Worm (Caenorhabditis elegans) whole organism, early embryonic: ENCODE results near the gene F54D8.6.

Experiments
- B0310.2 ChIP-seq: sonication (generic microtip); optimal IDR thresholded peaks from 2 replicates; lab custom pipeline; 2016; ENCODE audit warnings: mild to moderate bottlenecking, missing genetic modification characterization, missing compliant biosample characterization
- F13C5.2 ChIP-seq: sonication (generic microtip); optimal IDR thresholded peaks from 2 replicates; lab custom pipeline; 2017; ENCODE audit warnings: mild to moderate bottlenecking, missing genetic modification characterization, inconsistent platforms, missing compliant biosample characterization
- aly-1 ChIP-seq: sonication (generic microtip); optimal IDR thresholded peaks from 2 replicates; lab custom pipeline; 2016; ENCODE audit warnings: missing genetic modification characterization, missing compliant biosample characterization
- ama-1 ChIP-seq: fragments of 150-350 bp; optimal IDR thresholded peaks from 2 replicates; lab custom pipeline; 2014
- ceh-13 ChIP-seq: fragments of 200-800 bp; sonication (Bioruptor generic); optimal IDR thresholded peaks from 2 replicates; lab custom pipeline; 2018; ENCODE audit warnings: mild to moderate bottlenecking, missing genetic modification characterization, missing compliant biosample characterization
- ceh-36 ChIP-seq: sonication (generic microtip); optimal IDR thresholded peaks from 2 replicates; lab custom pipeline; 2016; ENCODE audit warnings: missing genetic modification characterization, inconsistent platforms, missing compliant biosample characterization
- ets-7 ChIP-seq: sonication (generic microtip); optimal IDR thresholded peaks from 2 replicates; lab custom pipeline; 2016; ENCODE audit warnings: missing genotype, missing genetic modification characterization, missing compliant biosample characterization
- flt-1 ChIP-seq: fragments of 200-800 bp; sonication (Bioruptor generic); IDR thresholded peaks from 2 replicates; pipeline ENCODE4 v1.3.6; 2022; ENCODE audit warnings: missing genetic modification characterization, missing compliant biosample characterization
- hmbx-1 ChIP-seq: sonication (generic microtip); optimal IDR thresholded peaks from 2 replicates; lab custom pipeline; 2016; ENCODE audit warnings: mild to moderate bottlenecking, missing genetic modification characterization, missing compliant biosample characterization
- hmg-4 ChIP-seq: fragments of 200-800 bp; sonication (Bioruptor generic); optimal IDR thresholded peaks from 2 replicates; lab custom pipeline; 2018; ENCODE audit warnings: mild to moderate bottlenecking, missing genetic modification characterization, missing compliant biosample characterization
- hnd-1 ChIP-seq: sonication (generic microtip); optimal IDR thresholded peaks from 2 replicates; lab custom pipeline; 2016; ENCODE audit warnings: missing genetic modification characterization, missing compliant biosample characterization
- pes-1 ChIP-seq: fragments of 200-800 bp; sonication (Bioruptor generic); IDR thresholded peaks from 2 replicates; pipeline ENCODE4 v1.3.6; 2022; ENCODE audit warnings: missing genetic modification reagents, missing genetic modification characterization, missing compliant biosample characterization
- scrt-1 ChIP-seq: fragments of 200-800 bp; sonication (Bioruptor generic); IDR thresholded peaks from 2 replicates; pipeline ENCODE4 v1.3.6; 2022; ENCODE audit warnings: missing genetic modification characterization, missing compliant biosample characterization
- sea-1 ChIP-seq: fragments of 200-800 bp; sonication (Bioruptor generic); conservative IDR thresholded peaks from 2 replicates; pipeline ENCODE4 v1.3.6; 2022; ENCODE audit warnings: missing genetic modification characterization, missing compliant biosample characterization
- tbx-11 ChIP-seq: fragments of 200-800 bp; sonication (Bioruptor generic); IDR thresholded peaks from 2 replicates; pipeline ENCODE4 v1.3.6; 2022; ENCODE audit warnings: missing genetic modification characterization, missing compliant biosample characterization
- tbx-37 ChIP-seq: fragments of 200-800 bp; sonication (Bioruptor generic); conservative IDR thresholded peaks from 2 replicates; pipeline ENCODE4 v1.3.6; 2022; ENCODE audit warnings: missing genetic modification reagents, missing genetic modification characterization, missing compliant biosample characterization
- tra-4 ChIP-seq: sonication (generic microtip); optimal IDR thresholded peaks from 2 replicates; lab custom pipeline; 2017; ENCODE audit warnings: missing genetic modification characterization, missing compliant biosample characterization

Gene F54D8.6

DNA sequence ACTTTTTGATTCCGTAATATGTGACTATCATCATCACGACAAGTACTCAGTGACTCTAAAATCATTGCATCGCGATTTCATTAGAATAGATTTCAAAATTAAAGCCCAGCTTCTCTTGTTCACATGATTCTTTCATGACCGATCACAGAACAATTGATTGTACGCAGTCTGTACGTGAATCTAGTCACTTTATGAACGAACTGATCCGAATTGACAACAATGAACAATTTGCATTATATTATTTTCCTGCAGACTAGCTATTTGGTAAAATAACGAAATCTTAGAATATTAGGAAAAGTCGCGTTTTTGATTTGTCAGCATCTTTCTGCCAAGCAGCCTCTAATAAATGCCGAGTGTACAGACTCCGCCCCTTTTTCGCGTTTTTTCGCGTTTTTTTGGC, 3.3 kb upstream of the F54D8.6 start:
- no peak for TF ChIP-seq aly-1 (tag; lab: Kevin White, UChicago)
- no peak for TF ChIP-seq hmbx-1 (tag; lab: Kevin White, UChicago)
- TF ChIP-seq tra-4 (tag; lab: Kevin White, UChicago): no peak
- TF ChIP-seq tbx-37 (GFP tag; lab: Robert Waterston, UW): no peak
- TF ChIP-seq sea-1: no peak
- no peak for TF ChIP-seq hnd-1 (tag; lab: Kevin White, UChicago)

DNA sequence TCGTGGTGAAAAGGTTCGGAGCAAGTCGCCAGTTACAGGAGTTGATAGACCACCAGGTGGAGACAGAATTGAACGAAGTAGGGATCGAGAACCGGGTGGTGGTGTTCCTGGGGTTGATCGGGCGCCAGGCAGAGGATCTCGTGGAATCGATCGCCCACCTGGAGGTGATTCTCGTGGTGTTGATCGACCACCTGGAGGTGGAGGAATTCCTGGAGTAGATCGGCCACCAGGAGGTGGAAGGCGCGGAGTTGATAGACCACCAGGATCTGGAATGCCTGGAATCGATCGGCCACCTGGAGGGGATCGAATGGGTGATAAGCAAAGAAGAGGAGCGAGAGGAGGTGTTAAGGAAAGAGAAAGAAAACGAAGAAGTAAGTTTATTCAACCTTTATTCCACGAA, 2.7 kb downstream of the F54D8.6 start:
- TF ChIP-seq sea-1 (no peak), hmbx-1 (tag; lab: Kevin White, UChicago) (no peak), tbx-11 (GFP tag; lab: Robert Waterston, UW) (no peak), ceh-36 (tag; lab: Kevin White, UChicago) (no peak), ets-7 (tag; lab: Kevin White, UChicago) (no peak), B0310.2 (no peak), hmg-4 (no peak), tra-4 (tag; lab: Kevin White, UChicago) (no peak), F13C5.2 (no peak), pes-1 (GFP tag; lab: Robert Waterston, UW) (no peak), hnd-1 (tag; lab: Kevin White, UChicago) (no peak), scrt-1 (GFP tag; lab: Robert Waterston, UW) (no peak), tbx-37 (GFP tag; lab: Robert Waterston, UW) (no peak), flt-1 (GFP tag; lab: Robert Waterston, UW) (no peak), ama-1 (lab: Kevin White, UChicago) (no peak), aly-1 (tag; lab: Kevin White, UChicago) (no peak), ceh-13 (GFP tag; lab: Kevin White, UChicago) (no peak)

DNA sequence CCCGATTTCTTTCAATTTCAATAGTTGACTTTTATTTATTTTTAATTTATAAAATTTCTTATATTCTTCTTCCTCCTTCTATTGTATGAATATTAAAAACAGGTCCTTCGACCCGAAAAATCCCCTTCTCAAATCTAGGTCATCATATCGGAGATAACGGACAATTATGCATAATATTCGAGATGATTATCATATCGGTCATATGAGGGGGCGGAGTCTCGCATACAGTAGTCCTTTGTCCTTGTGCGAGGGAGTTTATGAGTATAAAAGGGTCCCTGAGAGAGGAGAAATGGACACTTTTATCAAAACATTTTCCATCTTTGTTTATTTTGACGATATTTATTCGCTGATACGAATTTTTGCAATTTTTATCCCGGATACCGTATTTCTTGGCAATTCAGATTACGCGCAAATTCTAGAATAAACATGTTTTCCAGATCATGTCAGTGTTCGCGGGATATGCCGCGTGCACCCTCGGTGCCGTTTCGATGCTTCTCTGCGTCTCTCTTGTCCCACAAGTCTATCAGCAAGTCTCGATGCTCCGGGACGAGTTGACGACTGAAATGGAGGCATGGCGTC, 4.2 kb downstream of the F54D8.6 start, which contains the start of gene dpy-17:
Gene dpy-17, plus strand, starts transcription at position 438 of the 579 bp plus-strand sequence.
- 0 out of 2 replicates have a peak, but pooled peaks have one; percentile 20 for TF ChIP-seq sea-1
- no peak for TF ChIP-seq tbx-11 (GFP tag; lab: Robert Waterston, UW)
- peak; percentile 54 for TF ChIP-seq hmg-4
- TF ChIP-seq ceh-36 (tag; lab: Kevin White, UChicago): peak; percentile 17
- TF ChIP-seq scrt-1 (GFP tag; lab: Robert Waterston, UW): 0 out of 2 replicates have a peak, but pooled peaks have one; percentile 42
- no peak for TF ChIP-seq tra-4 (tag; lab: Kevin White, UChicago)
- TF ChIP-seq ets-7 (tag; lab: Kevin White, UChicago): no peak
- peak; percentile 71 for TF ChIP-seq ama-1 (lab: Kevin White, UChicago)

DNA sequence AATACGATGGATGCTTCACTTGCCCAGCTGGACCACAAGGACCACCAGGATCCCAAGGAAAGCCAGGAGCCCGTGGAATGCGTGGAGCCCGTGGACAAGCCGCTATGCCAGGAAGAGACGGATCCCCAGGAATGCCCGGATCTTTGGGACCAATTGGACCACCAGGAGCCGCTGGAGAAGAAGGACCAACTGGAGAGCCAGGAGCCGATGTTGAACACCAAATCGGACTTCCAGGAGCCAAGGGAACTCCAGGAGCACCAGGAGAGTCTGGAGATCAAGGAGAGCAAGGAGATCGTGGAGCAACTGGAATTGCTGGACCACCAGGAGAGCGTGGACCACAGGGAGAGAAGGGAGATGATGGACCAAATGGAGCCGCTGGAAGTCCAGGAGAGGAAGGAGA, 5.2 kb downstream of the F54D8.6 start:
- TF ChIP-seq hmg-4 (no peak), flt-1 (GFP tag; lab: Robert Waterston, UW) (0 out of 2 replicates have a peak, but pooled peaks have one; percentile 5), ama-1 (lab: Kevin White, UChicago) (no peak), tbx-11 (GFP tag; lab: Robert Waterston, UW) (no peak), aly-1 (tag; lab: Kevin White, UChicago) (peak; percentile 74)

DNA sequence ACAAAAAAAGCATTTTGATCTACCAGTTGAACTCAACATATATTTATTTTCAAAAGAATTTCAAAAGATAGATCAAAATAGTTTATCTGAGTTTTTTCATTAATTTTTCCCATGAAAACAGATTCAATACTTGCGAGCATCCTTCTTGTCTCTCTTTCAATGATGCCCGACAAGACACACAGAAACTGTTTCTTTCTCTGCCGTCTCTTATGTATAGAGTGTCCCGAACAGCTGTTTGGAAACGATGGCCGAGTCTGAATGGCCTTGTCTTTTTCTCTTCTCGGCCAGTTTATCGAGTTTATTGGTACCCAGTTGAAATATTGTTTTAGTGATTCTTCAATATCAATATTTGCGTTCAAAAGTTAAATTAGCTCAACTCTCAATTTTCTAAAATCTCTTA, 6.0 kb downstream of the F54D8.6 start:
- peak; percentile 32 for TF ChIP-seq F13C5.2
- no peak for TF ChIP-seq ceh-13 (GFP tag; lab: Kevin White, UChicago)
- peak; percentile 53 for TF ChIP-seq hmg-4
- no peak for TF ChIP-seq B0310.2

DNA sequence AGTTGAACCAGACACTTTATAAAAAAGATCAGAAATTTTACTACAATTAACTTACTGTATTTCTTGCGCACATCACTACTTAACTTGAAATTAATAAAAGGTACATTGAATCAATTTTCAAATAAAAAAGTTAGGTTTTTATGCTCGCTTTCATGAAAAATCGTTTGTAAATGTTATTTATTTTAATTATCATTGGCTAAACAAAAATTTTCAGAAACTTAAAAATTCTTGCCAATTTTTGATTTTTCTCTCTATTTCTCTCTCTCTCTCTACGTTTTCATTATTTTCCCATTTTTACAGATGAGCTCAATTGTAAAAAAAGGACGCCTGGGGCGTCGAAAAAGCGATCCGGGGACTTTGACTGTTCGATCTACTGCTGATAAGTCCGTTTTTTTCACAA, 6.6 kb downstream of the F54D8.6 start, which contains the start of gene sax-2:
Gene sax-2, plus strand, starts transcription at position 301 of the 400 bp plus-strand sequence.
- TF ChIP-seq pes-1 (GFP tag; lab: Robert Waterston, UW) (no peak), tbx-11 (GFP tag; lab: Robert Waterston, UW) (no peak), scrt-1 (GFP tag; lab: Robert Waterston, UW) (no peak), F13C5.2 (no peak), ets-7 (tag; lab: Kevin White, UChicago) (no peak), flt-1 (GFP tag; lab: Robert Waterston, UW) (no peak), B0310.2 (no peak), ama-1 (lab: Kevin White, UChicago) (no peak), aly-1 (tag; lab: Kevin White, UChicago) (no peak), tbx-37 (GFP tag; lab: Robert Waterston, UW) (no peak), hmg-4 (no peak), hnd-1 (tag; lab: Kevin White, UChicago) (no peak), tra-4 (tag; lab: Kevin White, UChicago) (no peak), ceh-13 (GFP tag; lab: Kevin White, UChicago) (no peak), hmbx-1 (tag; lab: Kevin White, UChicago) (no peak), ceh-36 (tag; lab: Kevin White, UChicago) (no peak), sea-1 (no peak)

DNA sequence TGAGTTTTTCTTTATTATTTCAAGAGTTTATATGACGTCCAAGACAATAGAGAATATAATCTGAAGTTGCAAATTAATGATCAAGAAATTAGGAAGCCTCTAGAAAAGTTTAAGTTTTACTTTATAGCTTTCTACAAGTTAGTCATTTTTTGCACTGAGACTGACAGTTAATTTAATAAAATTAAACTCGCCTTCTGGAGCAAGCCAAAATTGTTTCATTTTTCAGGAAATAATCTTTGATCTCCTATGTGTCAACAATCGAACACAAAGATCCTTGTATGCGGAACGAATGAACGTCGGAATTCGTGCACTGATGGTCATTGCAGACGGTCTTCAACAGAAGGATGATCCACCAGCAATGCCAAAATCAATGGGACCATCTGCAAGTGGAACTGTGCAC, 9.6 kb downstream of the F54D8.6 start:
- TF ChIP-seq tra-4 (tag; lab: Kevin White, UChicago): no peak
- TF ChIP-seq F13C5.2: no peak
- no peak for TF ChIP-seq tbx-37 (GFP tag; lab: Robert Waterston, UW)

DNA sequence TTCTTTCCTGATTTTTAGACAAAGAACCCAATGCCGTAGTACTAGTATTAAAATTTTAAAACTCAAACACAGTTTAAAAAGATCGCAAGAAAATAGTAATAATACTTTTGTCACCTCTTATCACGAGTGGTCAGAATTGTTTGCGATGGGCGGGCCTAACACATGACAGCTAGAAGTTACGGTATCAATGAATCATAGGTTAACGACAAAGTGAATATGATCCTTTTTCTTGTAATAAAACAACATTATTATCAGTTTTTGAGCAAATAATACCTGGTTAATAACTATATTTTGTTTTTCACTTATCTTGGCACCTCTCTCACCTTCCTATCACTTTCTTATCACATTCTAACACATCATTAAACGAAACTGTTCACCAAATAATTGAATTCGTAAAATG, 10.2 kb downstream of the F54D8.6 start:
- TF ChIP-seq ceh-13 (GFP tag; lab: Kevin White, UChicago) (no peak), sea-1 (no peak), hmg-4 (no peak)
